Fruit fly (Drosophila melanogaster): ENCODE measurements around the gene Trmt61.

Trmt61 gene

dm6 chr3R:26059195-26059594 is at the start of gene Trmt61, which contains the start of gene RpL34a:
Gene Trmt61 (plus strand): TSS chr3R:26059496.
Gene RpL34a (minus strand): TSS chr3R:26059267.
- TF ChIP-seq CG1603 (tag; optimal IDR thresholded peaks at IDR 0.05), result peak; percentile 85
- peak; percentile 93 for TF ChIP-seq Asciz (GFP tag; optimal IDR thresholded peaks at IDR 0.05)
- TF ChIP-seq insv (GFP tag; optimal IDR thresholded peaks at IDR 0.05), result peak in 1 of 2 experiments; percentile 82
- no peak for TF ChIP-seq Lpt (GFP tag; optimal IDR thresholded peaks at IDR 0.05)
- TF ChIP-seq Mes4 (GFP tag; optimal IDR thresholded peaks at IDR 0.05), result peak; percentile 88
- peak; percentile 90 for TF ChIP-seq sug (tag; optimal IDR thresholded peaks at IDR 0.05)
- TF ChIP-seq Atf3 (GFP tag; optimal IDR thresholded peaks at IDR 0.05), result peak; percentile 62
- peak; percentile 84 for TF ChIP-seq stwl (tag; optimal IDR thresholded peaks at IDR 0.05)
- TF ChIP-seq zen (tag; optimal IDR thresholded peaks at IDR 0.05), result peak; percentile 85
- TF ChIP-seq lab (GFP tag; optimal IDR thresholded peaks at IDR 0.05), result peak; percentile 95
- peak; percentile 92 for TF ChIP-seq Max (GFP tag; optimal IDR thresholded peaks at IDR 0.05)
- peak; percentile 53 for TF ChIP-seq CG12744 (GFP tag; optimal IDR thresholded peaks at IDR 0.05)
- TF ChIP-seq CG8944 (GFP tag; optimal IDR thresholded peaks at IDR 0.05), result peak; percentile 46
- TF ChIP-seq CG8388 (GFP tag; optimal IDR thresholded peaks at IDR 0.05), result peak; percentile 89
- no peak for TF ChIP-seq Ravus (GFP tag; IDR thresholded peaks at IDR 0.05)
- peak; percentile 78 for TF ChIP-seq mam (GFP tag; optimal IDR thresholded peaks at IDR 0.05)
- TF ChIP-seq salm (tag; optimal IDR thresholded peaks at IDR 0.05), result peak; percentile 84
- TF ChIP-seq Hmx (GFP tag; optimal IDR thresholded peaks at IDR 0.05), result peak; percentile 56
- TF ChIP-seq phol (tag; optimal IDR thresholded peaks at IDR 0.05), result peak; percentile 90
- TF ChIP-seq CG11093 (GFP tag; IDR thresholded peaks at IDR 0.05), result 0 out of 3 replicates have a peak, but pooled peaks have one; percentile 31
- peak; percentile 92 for TF ChIP-seq B-H2 (GFP tag; optimal IDR thresholded peaks at IDR 0.05)
- TF ChIP-seq mirr (GFP tag; optimal IDR thresholded peaks at IDR 0.05), result peak; percentile 92
- peak; percentile 93 for TF ChIP-seq scrt (GFP tag; optimal IDR thresholded peaks at IDR 0.05)
- peak; percentile 68 for TF ChIP-seq CG4617 (GFP tag; optimal IDR thresholded peaks at IDR 0.05; ENCODE audit: borderline replicate concordance)
- TF ChIP-seq CG18764 (GFP tag; optimal IDR thresholded peaks at IDR 0.05), result peak; percentile 71
- peak in 1 of 3 experiments; percentile 82 for TF ChIP-seq Stat92E (GFP tag; optimal IDR thresholded peaks at IDR 0.05)
- TF ChIP-seq ac (GFP tag; optimal IDR thresholded peaks at IDR 0.05), result peak; percentile 60
- TF ChIP-seq NFAT (GFP tag; IDR thresholded peaks at IDR 0.05), result peak; percentile 54; the same call in 1 of the 2 replicates
- TF ChIP-seq jumu (GFP tag; optimal IDR thresholded peaks at IDR 0.05), result peak; percentile 66
- peak; percentile 95 for TF ChIP-seq Dll (GFP tag; IDR thresholded peaks at IDR 0.05; ENCODE audit: partially characterized antibody)
- TF ChIP-seq CG11456 (GFP tag; IDR thresholded peaks at IDR 0.05), result peak; percentile 61; the same call in 1 of the 3 replicates
- TF ChIP-seq Hr51 (GFP tag; optimal IDR thresholded peaks at IDR 0.05), result peak; percentile 76 to 86
- TF ChIP-seq usp (GFP tag; optimal IDR thresholded peaks at IDR 0.05), result no peak
- peak; percentile 70 for TF ChIP-seq CG4707 (GFP tag; optimal IDR thresholded peaks at IDR 0.05)
- TF ChIP-seq Fer2 (tag; optimal IDR thresholded peaks at IDR 0.05), result peak; percentile 90
- TF ChIP-seq CG30431 (GFP tag; optimal IDR thresholded peaks at IDR 0.05), result peak; percentile 41
- peak; percentile 70 for TF ChIP-seq p53 (GFP tag; optimal IDR thresholded peaks at IDR 0.05)
- TF ChIP-seq D19B (GFP tag; optimal IDR thresholded peaks at IDR 0.05), result peak; percentile 67
- peak; percentile 57; the same call in 1 of the 2 replicates for TF ChIP-seq CG5953 (GFP tag; IDR thresholded peaks at IDR 0.05)
- peak; percentile 65 for TF ChIP-seq bab2 (GFP tag; optimal IDR thresholded peaks at IDR 0.05)
- peak; percentile 70 for TF ChIP-seq Mad (GFP tag; optimal IDR thresholded peaks at IDR 0.05)
- TF ChIP-seq eyg (GFP tag; optimal IDR thresholded peaks at IDR 0.05), result peak; percentile 86
- TF ChIP-seq CG12104 (GFP tag; optimal IDR thresholded peaks at IDR 0.05), result peak; percentile 93
- peak; percentile 66 for TF ChIP-seq CG10321 (GFP tag; IDR thresholded peaks at IDR 0.05)
- peak; percentile 69 for TF ChIP-seq pum (GFP tag; optimal IDR thresholded peaks at IDR 0.05)
- TF ChIP-seq CG7271 (tag; optimal IDR thresholded peaks at IDR 0.05), result peak; percentile 96
- TF ChIP-seq CG9797 (GFP tag; optimal IDR thresholded peaks at IDR 0.05), result peak; percentile 59
- peak; percentile 96 for TF ChIP-seq Med (GFP tag)
- TF ChIP-seq twi (tag; optimal IDR thresholded peaks at IDR 0.05), result no peak
- TF ChIP-seq CkIIα-i1 (GFP tag; IDR thresholded peaks at IDR 0.05), result no peak
